Worm (Caenorhabditis elegans) whole organism, L4 larva: Measurements from ENCODE around the gene B0024.4.

Source experiments
- D1046.2 ChIP-seq: fragments of 200-800 bp; sonication (Bioruptor generic); IDR thresholded peaks from 2 replicates; pipeline ENCODE4 v1.3.6; 2022; ENCODE audit warnings: missing genetic modification characterization, missing compliant biosample characterization
- F10B5.3 ChIP-seq: sonication (generic microtip); optimal IDR thresholded peaks from 2 replicates; lab custom pipeline; 2016; ENCODE audit warnings: mild to moderate bottlenecking, missing genetic modification characterization, missing compliant biosample characterization
- R02D3.7 ChIP-seq: fragments of 150-350 bp; sonication (generic microtip); optimal IDR thresholded peaks from 3 replicates; lab custom pipeline; 2014; ENCODE audit warnings: missing biosample characterization, missing genetic modification characterization
- aha-1 ChIP-seq: fragments of 150-350 bp; peaks from one replicate; lab custom pipeline; 2014; ENCODE audit warnings: missing biosample characterization, missing genetic modification characterization
- arid-1 ChIP-seq: fragments of 200-800 bp; sonication (Bioruptor generic); conservative IDR thresholded peaks from 2 replicates; pipeline ENCODE4 v1.3.6; 2022; ENCODE audit warnings: missing genetic modification reagents, missing genetic modification characterization, missing compliant biosample characterization
- attf-4 ChIP-seq: sonication (generic microtip); optimal IDR thresholded peaks from 3 replicates; lab custom pipeline; 2017; ENCODE audit warnings: missing biosample characterization, missing genetic modification characterization
- ceh-20 ChIP-seq: fragments of 200-800 bp; sonication (Bioruptor generic); IDR thresholded peaks from 2 replicates; pipeline ENCODE4 v1.3.6; 2022; ENCODE audit warnings: missing genetic modification reagents, missing genetic modification characterization, missing compliant biosample characterization
- ceh-32 ChIP-seq: sonication (generic microtip); optimal IDR thresholded peaks from 2 replicates; lab custom pipeline; 2016; ENCODE audit warnings: mild to moderate bottlenecking, missing genetic modification characterization, missing compliant biosample characterization; ENCODE audit not compliant: poor library complexity
- cey-2 ChIP-seq: sonication (generic microtip); optimal IDR thresholded peaks from 3 replicates; lab custom pipeline; 2017; ENCODE audit warnings: missing genetic modification characterization, mild to moderate bottlenecking, missing compliant biosample characterization, antibody characterized with exemption, borderline replicate concordance; ENCODE audit not compliant: insufficient read depth
- daf-12 ChIP-seq: fragments of 150-350 bp; optimal IDR thresholded peaks from 2 replicates; lab custom pipeline; 2014; ENCODE audit warnings: missing biosample characterization, missing genetic modification reagents, missing genetic modification characterization
- daf-16 ChIP-seq, 3 experiments: sonication (generic microtip); optimal IDR thresholded peaks; 2 replicates each; lab custom pipeline; 2016 to 2017; ENCODE audit warnings: missing genetic modification characterization in 3 of 3, missing genetic modification reagents in 3 of 3, mild to moderate bottlenecking in 2 of 3, missing compliant biosample characterization in 2 of 3, missing biosample characterization in 1 of 3, moderate library complexity in 1 of 3
- daf-8 ChIP-seq: fragments of 200-800 bp; sonication (Bioruptor generic); IDR thresholded peaks from 2 replicates; pipeline ENCODE4 v1.3.6; 2022; ENCODE audit warnings: missing genetic modification characterization, missing compliant biosample characterization
- dmd-9 ChIP-seq: fragments of 200-800 bp; sonication (Bioruptor generic); IDR thresholded peaks from 2 replicates; pipeline ENCODE4 v1.3.6; 2022; ENCODE audit warnings: missing genetic modification reagents, missing genetic modification characterization, missing compliant biosample characterization
- dpl-1 ChIP-seq: fragments of 150-350 bp; optimal IDR thresholded peaks from 2 replicates; lab custom pipeline; 2014; ENCODE audit warnings: missing biosample characterization, missing genetic modification reagents, missing genetic modification characterization
- dve-1 ChIP-seq: sonication (generic microtip); optimal IDR thresholded peaks from 2 replicates; lab custom pipeline; 2017; ENCODE audit warnings: antibody characterized with exemption, mild to moderate bottlenecking, missing genetic modification characterization, missing compliant biosample characterization; ENCODE audit not compliant: insufficient read depth
- egl-43 ChIP-seq: fragments of 200-800 bp; sonication (Bioruptor generic); IDR thresholded peaks from 2 replicates; pipeline ENCODE4 v1.3.6; 2022; ENCODE audit warnings: missing genetic modification reagents, missing genetic modification characterization, missing compliant biosample characterization
- gei-8 ChIP-seq: fragments of 200-800 bp; sonication (Bioruptor generic); optimal IDR thresholded peaks from 2 replicates; lab custom pipeline; 2018; ENCODE audit warnings: mild to moderate bottlenecking, missing genetic modification characterization, missing compliant biosample characterization
- hlh-11 ChIP-seq: fragments of 200-800 bp; sonication (Bioruptor generic); optimal IDR thresholded peaks from 2 replicates; lab custom pipeline; 2018; ENCODE audit warnings: mild to moderate bottlenecking, missing genetic modification characterization, missing compliant biosample characterization
- hlh-30 ChIP-seq: sonication (generic microtip); optimal IDR thresholded peaks from 2 replicates; lab custom pipeline; 2017; ENCODE audit warnings: antibody characterized with exemption, mild to moderate bottlenecking, missing genetic modification characterization, missing compliant biosample characterization; ENCODE audit not compliant: insufficient read depth
- jun-1 ChIP-seq: fragments of 150-350 bp; optimal IDR thresholded peaks from 2 replicates; lab custom pipeline; 2014; ENCODE audit warnings: missing biosample characterization, missing genetic modification reagents, missing genetic modification characterization
- lim-7 ChIP-seq: fragments of 200-800 bp; sonication (Bioruptor generic); IDR thresholded peaks from 2 replicates; pipeline ENCODE4 v1.3.6; 2022; ENCODE audit warnings: missing genetic modification characterization, missing compliant biosample characterization
- madf-9 ChIP-seq: fragments of 200-800 bp; sonication (Bioruptor generic); conservative IDR thresholded peaks from 2 replicates; pipeline ENCODE4 v1.3.6; 2022; ENCODE audit warnings: missing genetic modification reagents, missing genetic modification characterization, missing compliant biosample characterization
- mdl-1 ChIP-seq, 2 experiments: fragments of 150-350 bp in 1 of 2; sonication (generic microtip) in 1 of 2; optimal IDR thresholded peaks; 2 replicates each; lab custom pipeline; 2014 to 2017; ENCODE audit warnings: missing biosample characterization in 2 of 2, missing genetic modification characterization in 2 of 2
- mdt-29 ChIP-seq: fragments of 200-800 bp; sonication (Bioruptor generic); IDR thresholded peaks from 2 replicates; pipeline ENCODE4 v1.3.6; 2022; ENCODE audit warnings: missing genetic modification reagents, missing genetic modification characterization, missing compliant biosample characterization
- mes-2 ChIP-seq: sonication (generic microtip); optimal IDR thresholded peaks from 2 replicates; lab custom pipeline; 2016; ENCODE audit warnings: missing genotype, mild to moderate bottlenecking, missing genetic modification characterization, missing compliant biosample characterization; ENCODE audit not compliant: poor library complexity, severe bottlenecking
- mxl-3 ChIP-seq: fragments of 200-800 bp; sonication (Bioruptor generic); optimal IDR thresholded peaks from 2 replicates; lab custom pipeline; 2018; ENCODE audit warnings: mild to moderate bottlenecking, missing genetic modification characterization, missing compliant biosample characterization
- nhr-111 ChIP-seq: fragments of 200-800 bp; sonication (Bioruptor generic); optimal IDR thresholded peaks from 2 replicates; lab custom pipeline; 2018; ENCODE audit warnings: mild to moderate bottlenecking, missing genetic modification characterization, missing compliant biosample characterization
- nhr-237 ChIP-seq: sonication (generic microtip); optimal IDR thresholded peaks from 2 replicates; lab custom pipeline; 2017; ENCODE audit warnings: missing biosample characterization, missing genetic modification characterization
- nhr-41 ChIP-seq: fragments of 200-800 bp; sonication (Bioruptor generic); IDR thresholded peaks from 2 replicates; pipeline ENCODE4 v1.3.6; 2022; ENCODE audit warnings: missing genetic modification reagents, missing genetic modification characterization, missing compliant biosample characterization
- nhr-42 ChIP-seq: fragments of 200-800 bp; sonication (Bioruptor generic); IDR thresholded peaks from 2 replicates; pipeline ENCODE4 v1.3.6; 2022; ENCODE audit warnings: missing genetic modification characterization, missing compliant biosample characterization
- nhr-6 ChIP-seq: fragments of 150-350 bp; optimal IDR thresholded peaks from 2 replicates; lab custom pipeline; 2014; ENCODE audit warnings: missing biosample characterization, missing genetic modification characterization
- nhr-76 ChIP-seq: fragments of 150-350 bp; optimal IDR thresholded peaks from 2 replicates; lab custom pipeline; 2014; ENCODE audit warnings: missing biosample characterization, missing genetic modification characterization
- nhr-77 ChIP-seq: fragments of 150-350 bp; optimal IDR thresholded peaks from 2 replicates; lab custom pipeline; 2014; ENCODE audit warnings: missing biosample characterization, missing genetic modification characterization
- pqm-1 ChIP-seq: sonication (generic microtip); optimal IDR thresholded peaks from 2 replicates; lab custom pipeline; 2017; ENCODE audit warnings: missing biosample characterization, missing genetic modification characterization
- set-16 ChIP-seq: fragments of 200-800 bp; sonication (Bioruptor generic); IDR thresholded peaks from 2 replicates; pipeline ENCODE4 v1.3.6; 2022; ENCODE audit warnings: missing genetic modification reagents, missing genetic modification characterization, missing compliant biosample characterization
- skn-1 ChIP-seq: fragments of 150-350 bp; optimal IDR thresholded peaks from 2 replicates; lab custom pipeline; 2014; ENCODE audit warnings: missing biosample characterization, missing genetic modification characterization
- snpc-4 ChIP-seq: fragments of 150-350 bp; optimal IDR thresholded peaks from 2 replicates; lab custom pipeline; 2014; ENCODE audit warnings: missing biosample characterization, missing genetic modification characterization
- tra-1 ChIP-seq: fragments of 200-800 bp; sonication (Bioruptor generic); IDR thresholded peaks from 2 replicates; pipeline ENCODE4 v1.3.6; 2022; ENCODE audit warnings: missing genetic modification reagents, missing genetic modification characterization, missing compliant biosample characterization
- unc-130 ChIP-seq: sonication (generic microtip); optimal IDR thresholded peaks from 2 replicates; lab custom pipeline; 2016; ENCODE audit warnings: missing genetic modification reagents, missing genetic modification characterization, missing compliant biosample characterization
- unc-62 ChIP-seq, 3 experiments: fragments of 150-350 bp in 1 of 3; sonication (generic microtip); optimal IDR thresholded peaks in 2 of 3; peaks in 1 of 3; 1 replicate in 1 of 3; 2 replicates in 2 of 3; lab custom pipeline; 2014 to 2017; ENCODE audit warnings: missing biosample characterization in 3 of 3, missing genetic modification characterization in 3 of 3, missing genetic modification reagents in 3 of 3, missing genotype in 1 of 3
- zfp-3 ChIP-seq: fragments of 200-800 bp; sonication (Bioruptor generic); conservative IDR thresholded peaks from 2 replicates; pipeline ENCODE4 v1.3.6; 2022; ENCODE audit warnings: missing genetic modification reagents, missing genetic modification characterization, missing compliant biosample characterization
- zip-11 ChIP-seq: fragments of 200-800 bp; sonication (Bioruptor generic); IDR thresholded peaks from 2 replicates; pipeline ENCODE4 v1.3.6; 2022; ENCODE audit warnings: missing genetic modification characterization, missing compliant biosample characterization
- zip-2 ChIP-seq: fragments of 150-350 bp; optimal IDR thresholded peaks from 2 replicates; lab custom pipeline; 2014; ENCODE audit warnings: missing biosample characterization, missing genetic modification characterization

The B0024.4 gene

ce11 chrV:10285853-10286252, 11.3 kb upstream of the B0024.4 start:
- TF ChIP-seq unc-62 (GFP tag; optimal IDR thresholded peaks at IDR 0.05 in 1 of 2; lab: Kevin White, UChicago) (no peak), unc-62 (tag; optimal IDR thresholded peaks at IDR 0.05; lab: Kevin White, UChicago) (no peak), mdt-29 (no peak), gei-8 (no peak), zip-2 (tag; lab: Kevin White, UChicago) (no peak), ceh-32 (tag; lab: Kevin White, UChicago) (no peak), nhr-237 (tag; lab: Kevin White, UChicago) (no peak), nhr-41 (GFP tag; lab: Robert Waterston, UW) (no peak)

ce11 chrV:10287260-10287659, 9.9 kb upstream of the B0024.4 start, which contains the start of gene B0024.3:
B0024.3 (plus strand) TSS chrV:10287560.
- no peak for TF ChIP-seq nhr-42 (GFP tag; lab: Robert Waterston, UW)
- no peak for TF ChIP-seq dpl-1 (GFP tag; lab: Kevin White, UChicago)
- TF ChIP-seq egl-43 = no peak
- no peak for TF ChIP-seq nhr-111
- TF ChIP-seq unc-130 = no peak
- no peak for TF ChIP-seq mxl-3 (GFP tag; lab: Kevin White, UChicago)
- TF ChIP-seq nhr-6 = no peak
- no peak for TF ChIP-seq jun-1 (tag; lab: Kevin White, UChicago)
- TF ChIP-seq daf-12 (tag; lab: Kevin White, UChicago) = no peak
- TF ChIP-seq nhr-77 = no peak
- TF ChIP-seq attf-4 (tag; lab: Kevin White, UChicago) = no peak
- no peak for TF ChIP-seq nhr-76 (tag; lab: Kevin White, UChicago)
- TF ChIP-seq dve-1 = no peak
- TF ChIP-seq tra-1 (GFP tag; lab: Robert Waterston, UW) = no peak
- TF ChIP-seq zip-2 (tag; lab: Kevin White, UChicago) = no peak
- no peak for TF ChIP-seq ceh-20 (GFP tag; lab: Robert Waterston, UW)

- TF ChIP-seq mdl-1 (tag; optimal IDR thresholded peaks at IDR 0.05; lab: Kevin White, UChicago) (no peak), aha-1 (tag; lab: Kevin White, UChicago) (peak; percentile 47)
Observed at ce11 chrV:10289743-10290142, 7.5 kb upstream of the B0024.4 start, which contains the start of gene B0024.15. B0024.15 (plus strand) TSS chrV:10290043.

ce11 chrV:10291848-10292247, 5.4 kb upstream of the B0024.4 start:
- TF ChIP-seq set-16 (GFP tag; lab: Robert Waterston, UW) (peak; percentile 76; the same call in 1 of the 2 replicates), dmd-9 (no peak), F10B5.3 (tag; lab: Kevin White, UChicago) (no peak), aha-1 (tag; lab: Kevin White, UChicago) (peak; percentile 14), nhr-42 (GFP tag; lab: Robert Waterston, UW) (no peak)
- TF ChIP-seq, all 104 proteins: peak for 2

- TF ChIP-seq R02D3.7 (tag; lab: Kevin White, UChicago) = no peak
- TF ChIP-seq zfp-3 (GFP tag; lab: Robert Waterston, UW) = no peak
- no peak for TF ChIP-seq skn-1 (tag; lab: Kevin White, UChicago)
- no peak for TF ChIP-seq snpc-4 (tag; lab: Kevin White, UChicago)
- peak; percentile 66 for TF ChIP-seq pqm-1 (tag; lab: Kevin White, UChicago)
- no peak for TF ChIP-seq daf-8 (GFP tag; lab: Robert Waterston, UW)
- no peak for TF ChIP-seq arid-1 (GFP tag; lab: Robert Waterston, UW)
- no peak for TF ChIP-seq daf-16 (GFP tag; optimal IDR thresholded peaks at IDR 0.05; lab: Kevin White, UChicago)
- TF ChIP-seq daf-16 (tag; optimal IDR thresholded peaks at IDR 0.05; lab: Kevin White, UChicago) = no peak
- no peak for TF ChIP-seq zip-11 (GFP tag; lab: Robert Waterston, UW)
- TF ChIP-seq D1046.2 (GFP tag; lab: Robert Waterston, UW) = peak; percentile 6; the same call in 1 of the 2 replicates
- no peak for TF ChIP-seq hlh-30 (tag; lab: Kevin White, UChicago)
- TF ChIP-seq nhr-77 = no peak
- no peak for TF ChIP-seq tra-1 (GFP tag; lab: Robert Waterston, UW)
- no peak for TF ChIP-seq mes-2 (tag; lab: Kevin White, UChicago)
- peak; percentile 3 for TF ChIP-seq cey-2 (tag; lab: Kevin White, UChicago)
- TF ChIP-seq egl-43 = no peak
- TF ChIP-seq madf-9 (GFP tag; lab: Robert Waterston, UW) = no peak
- TF ChIP-seq nhr-6 = no peak
- no peak for TF ChIP-seq lim-7 (GFP tag; lab: Robert Waterston, UW)
- TF ChIP-seq hlh-11 = peak; percentile 51
Observed at ce11 chrV:10292819-10293357, 4.3 kb upstream of the B0024.4 start, which contains the start of gene col-149. col-149 (minus strand) TSS chrV:10292869.
